Worm (Caenorhabditis elegans) whole organism, L1 larva: ENCODE measurements around the gene C27F2.7.

ENCODE experiments used
- ama-1 ChIP-seq: fragments of 150-350 bp; optimal IDR thresholded peaks from 2 replicates; lab custom pipeline; 2014
- ceh-8 ChIP-seq: fragments of 200-800 bp; sonication (Bioruptor generic); optimal IDR thresholded peaks from 2 replicates; lab custom pipeline; 2018; ENCODE audit warnings: mild to moderate bottlenecking, missing genetic modification characterization, moderate library complexity, missing compliant biosample characterization
- ceh-90 ChIP-seq: sonication (generic microtip); optimal IDR thresholded peaks from 2 replicates; lab custom pipeline; 2016; ENCODE audit warnings: missing genetic modification characterization, missing compliant biosample characterization
- nhr-77 ChIP-seq: fragments of 150-350 bp; optimal IDR thresholded peaks from 2 replicates; lab custom pipeline; 2014; ENCODE audit warnings: missing biosample characterization, missing genetic modification characterization
- skn-1 ChIP-seq: fragments of 150-350 bp; optimal IDR thresholded peaks from 2 replicates; lab custom pipeline; 2014; ENCODE audit warnings: missing biosample characterization, missing genetic modification characterization

ce11 chrIII:5027219-5027618 is 42.9 kb upstream of the C27F2.7 start:
- TF ChIP-seq ceh-90 = no peak
- no peak for TF ChIP-seq skn-1 (tag; lab: Kevin White, UChicago)
- TF ChIP-seq ama-1 (lab: Kevin White, UChicago) = no peak
- no peak for TF ChIP-seq nhr-77 (tag; lab: Kevin White, UChicago)
- no peak for TF ChIP-seq ceh-8 (GFP tag; lab: Kevin White, UChicago)
